Worm (Caenorhabditis elegans): ENCODE measurements around the gene C04C11.1.

C04C11.1 gene

DNA sequence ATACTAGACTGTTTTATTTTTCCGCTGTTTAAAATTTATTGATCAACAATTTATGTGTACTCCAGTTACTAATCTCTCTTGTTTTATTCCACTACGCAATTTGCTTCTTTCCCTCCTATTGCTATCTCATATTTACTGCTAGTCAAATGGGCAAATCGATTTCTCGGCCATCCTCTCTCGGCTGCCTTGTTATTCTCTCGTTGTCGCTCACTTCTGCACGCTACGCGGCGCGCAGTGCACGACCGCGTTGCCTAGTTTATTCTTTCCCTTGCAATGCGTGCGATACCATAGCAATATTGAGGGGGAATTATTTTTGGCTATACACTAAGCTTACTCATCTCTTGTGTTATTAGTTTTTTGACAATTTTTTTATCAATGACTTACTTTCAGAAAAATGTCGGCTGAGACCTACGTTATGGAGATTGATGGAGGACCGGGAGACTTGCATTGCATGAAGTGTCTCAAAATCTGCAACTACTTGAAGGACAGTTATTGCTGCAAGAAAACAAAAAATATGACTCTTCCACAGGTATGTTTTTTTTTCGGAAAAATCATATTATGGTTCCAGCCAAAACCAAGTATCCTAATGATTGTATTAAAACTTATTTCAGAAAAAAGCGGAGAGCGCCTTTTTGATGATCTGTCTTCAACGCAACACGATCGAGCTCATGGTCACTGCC, 42.8 kb upstream of the C04C11.1 start, which contains the start of gene F48F7.6 (continued):
- peak; percentile 39 for TF ChIP-seq dve-1 (tag; optimal IDR thresholded peaks at IDR 0.05; ENCODE audit: insufficient read depth)
- TF ChIP-seq jun-1 (tag; optimal IDR thresholded peaks at IDR 0.05): no peak
- TF ChIP-seq mxl-3 (GFP tag; optimal IDR thresholded peaks at IDR 0.05): peak; percentile 33
- no peak for TF ChIP-seq sdz-12 (GFP tag; optimal IDR thresholded peaks at IDR 0.05)
- TF ChIP-seq ama-1 (optimal IDR thresholded peaks at IDR 0.05): no peak
- no peak for TF ChIP-seq aly-2 (tag; optimal IDR thresholded peaks at IDR 0.05)
- TF ChIP-seq arid-1 (GFP tag; conservative IDR thresholded peaks at IDR 0.05): no peak
- TF ChIP-seq skn-1 (tag; optimal IDR thresholded peaks at IDR 0.05): no peak
- no peak for TF ChIP-seq nhr-237 (tag; optimal IDR thresholded peaks at IDR 0.05)
- TF ChIP-seq daf-16 (GFP tag; optimal IDR thresholded peaks at IDR 0.05): no peak
- peak; percentile 64 for TF ChIP-seq daf-16 (tag; optimal IDR thresholded peaks at IDR 0.05)
- TF ChIP-seq nhr-28 (tag; optimal IDR thresholded peaks at IDR 0.05): peak; percentile 23
- TF ChIP-seq aha-1 (tag): peak; percentile 50
- no peak for TF ChIP-seq lin-15B (tag; optimal IDR thresholded peaks at IDR 0.05)
- TF ChIP-seq nhr-10 (tag; optimal IDR thresholded peaks at IDR 0.05): no peak
- peak in 1 of 2 experiments; percentile 98 for TF ChIP-seq unc-62 (GFP tag; optimal IDR thresholded peaks at IDR 0.05 in 1 of 2)
- no peak for TF ChIP-seq unc-62 (tag; optimal IDR thresholded peaks at IDR 0.05)
- no peak for TF ChIP-seq ceh-32 (tag; optimal IDR thresholded peaks at IDR 0.05; ENCODE audit: poor library complexity)
- no peak for TF ChIP-seq Y48G9A.11 (GFP tag; IDR thresholded peaks at IDR 0.05)
- TF ChIP-seq mdt-29 (GFP tag; IDR thresholded peaks at IDR 0.05): no peak
- no peak for TF ChIP-seq F10B5.3 (tag; optimal IDR thresholded peaks at IDR 0.05)
- TF ChIP-seq mes-2 (tag; optimal IDR thresholded peaks at IDR 0.05; ENCODE audit: poor library complexity, severe bottlenecking): peak; percentile 58
- TF ChIP-seq ZK337.2 (GFP tag; IDR thresholded peaks at IDR 0.05): no peak
- TF ChIP-seq F26F4.8 (GFP tag; conservative IDR thresholded peaks at IDR 0.05): no peak
- no peak for TF ChIP-seq fkh-10 (GFP tag; optimal IDR thresholded peaks at IDR 0.05)
- no peak for TF ChIP-seq T26A8.4 (GFP tag; IDR thresholded peaks at IDR 0.05)
- TF ChIP-seq F49E8.2 (tag; optimal IDR thresholded peaks at IDR 0.05; ENCODE audit: borderline replicate concordance): no peak
- TF ChIP-seq vab-7 (GFP tag; IDR thresholded peaks at IDR 0.05): no peak
- 0 out of 2 replicates have a peak, but pooled peaks have one; percentile 8 for TF ChIP-seq dmd-6 (GFP tag; IDR thresholded peaks at IDR 0.05)
- TF ChIP-seq snpc-4 (tag; optimal IDR thresholded peaks at IDR 0.05): no peak
- no peak for TF ChIP-seq spr-1 (tag; optimal IDR thresholded peaks at IDR 0.05)
- no peak for TF ChIP-seq tag-97 (GFP tag; IDR thresholded peaks at IDR 0.05)
- no peak for TF ChIP-seq duxl-1 (tag; optimal IDR thresholded peaks at IDR 0.05; ENCODE audit: poor library complexity)
- no peak for TF ChIP-seq nhr-25 (tag; optimal IDR thresholded peaks at IDR 0.05; ENCODE audit: borderline replicate concordance, insufficient read depth)
- TF ChIP-seq hif-1 (tag; optimal IDR thresholded peaks at IDR 0.05): peak in 1 of 2 experiments; percentile 31
- TF ChIP-seq ceh-44 (GFP tag; IDR thresholded peaks at IDR 0.05): no peak
- no peak for TF ChIP-seq dpl-1 (GFP tag; optimal IDR thresholded peaks at IDR 0.05)
- no peak for TF ChIP-seq nhr-11 (tag; optimal IDR thresholded peaks at IDR 0.05)
- TF ChIP-seq egl-27 (tag; optimal IDR thresholded peaks at IDR 0.05): no peak
- no peak for TF ChIP-seq ztf-11 (tag; optimal IDR thresholded peaks at IDR 0.05)
- no peak for TF ChIP-seq lin-1 (GFP tag; IDR thresholded peaks at IDR 0.05)
- TF ChIP-seq ZK546.5 (tag; optimal IDR thresholded peaks at IDR 0.05): no peak
- no peak for TF ChIP-seq pha-4 (GFP tag; IDR thresholded peaks at IDR 0.05)
- no peak for TF ChIP-seq pha-4 (tag; optimal IDR thresholded peaks at IDR 0.05)
- TF ChIP-seq ces-1 (GFP tag; optimal IDR thresholded peaks at IDR 0.05): no peak
- TF ChIP-seq dmd-9 (GFP tag; IDR thresholded peaks at IDR 0.05): no peak
- no peak for TF ChIP-seq nhr-41 (GFP tag; IDR thresholded peaks at IDR 0.05)
- no peak for TF ChIP-seq ceh-82 (tag; optimal IDR thresholded peaks at IDR 0.05)
- no peak for TF ChIP-seq zfp-2 (tag; optimal IDR thresholded peaks at IDR 0.05)
- TF ChIP-seq lin-13 (GFP tag; optimal IDR thresholded peaks at IDR 0.05): no peak
- no peak for TF ChIP-seq gei-8 (GFP tag; optimal IDR thresholded peaks at IDR 0.05)
